Worm (Caenorhabditis elegans): ENCODE results near the gene srsy-1.

srsy-1 gene

DNA sequence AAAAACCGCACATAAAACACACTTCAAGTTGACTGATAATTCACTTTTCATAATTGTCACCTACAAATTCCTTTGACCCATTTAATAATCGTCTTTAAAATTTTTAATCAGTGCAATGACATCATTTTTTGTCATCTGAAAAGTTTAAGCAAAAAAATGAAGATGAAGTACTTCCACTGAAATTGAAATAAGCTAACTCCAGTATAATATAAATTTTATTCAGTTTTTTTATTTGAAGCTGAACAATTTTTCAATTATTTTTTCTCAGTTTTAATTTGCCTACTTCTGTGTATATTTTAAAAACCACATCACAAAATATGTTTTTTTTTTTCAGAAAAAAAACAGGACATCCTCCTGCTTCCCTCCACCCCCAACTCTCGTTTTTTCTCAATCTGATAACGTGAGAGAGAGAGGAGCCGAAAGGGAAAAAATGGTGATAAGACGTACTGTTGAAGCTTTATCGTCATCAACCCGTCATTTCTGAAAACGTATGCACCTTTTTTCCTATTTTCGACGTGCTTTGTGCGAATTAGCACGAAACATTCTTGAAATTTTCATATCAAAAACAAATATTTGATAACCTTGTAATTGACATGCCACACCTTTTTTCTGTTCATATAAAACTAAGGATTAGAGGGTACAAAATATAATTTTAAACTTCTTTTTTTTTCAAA is 11.9 kb upstream of the srsy-1 start, which contains the start of the genes C04G6.11 and mpk-2:
Gene C04G6.11, minus strand, starts transcription at position 51 of the 674 bp plus-strand sequence.
Gene mpk-2, plus strand, starts transcription at position 335 of the 674 bp plus-strand sequence.
- no peak for TF ChIP-seq eor-1 (tag; optimal IDR thresholded peaks at IDR 0.05)
- no peak for TF ChIP-seq nhr-11 (tag; optimal IDR thresholded peaks at IDR 0.05)
- TF ChIP-seq ama-1 (optimal IDR thresholded peaks at IDR 0.05): no peak
- TF ChIP-seq nhr-25 (tag; optimal IDR thresholded peaks at IDR 0.05): no peak
- peak; percentile 33 for TF ChIP-seq jun-1 (tag; optimal IDR thresholded peaks at IDR 0.05)
- TF ChIP-seq nfya-1 (tag; optimal IDR thresholded peaks at IDR 0.05; ENCODE audit: insufficient read depth): no peak
- TF ChIP-seq nhr-23 (tag; optimal IDR thresholded peaks at IDR 0.05): no peak
- TF ChIP-seq pha-4 (tag; optimal IDR thresholded peaks at IDR 0.05): peak; percentile 27
- TF ChIP-seq skn-1 (tag; optimal IDR thresholded peaks at IDR 0.05): no peak
- no peak for TF ChIP-seq lin-39 (tag; optimal IDR thresholded peaks at IDR 0.05)
- no peak for TF ChIP-seq aly-2 (tag; optimal IDR thresholded peaks at IDR 0.05)
- TF ChIP-seq lin-15B (tag; optimal IDR thresholded peaks at IDR 0.05): no peak
- no peak for TF ChIP-seq ceh-82 (tag; optimal IDR thresholded peaks at IDR 0.05)
- TF ChIP-seq pqm-1 (tag; optimal IDR thresholded peaks at IDR 0.05): peak; percentile 42
- no peak for TF ChIP-seq fos-1 (tag; optimal IDR thresholded peaks at IDR 0.05)
- TF ChIP-seq elt-2 (tag; optimal IDR thresholded peaks at IDR 0.05): peak; percentile 99
- no peak for TF ChIP-seq nhr-77 (tag; optimal IDR thresholded peaks at IDR 0.05)
- TF ChIP-seq nhr-76 (tag; optimal IDR thresholded peaks at IDR 0.05): no peak
- no peak for TF ChIP-seq egl-27 (tag; optimal IDR thresholded peaks at IDR 0.05)
- no peak for TF ChIP-seq ztf-11 (tag; optimal IDR thresholded peaks at IDR 0.05)
- TF ChIP-seq fkh-2 (tag; optimal IDR thresholded peaks at IDR 0.05): no peak
- TF ChIP-seq ceh-16 (tag; optimal IDR thresholded peaks at IDR 0.05): no peak

DNA sequence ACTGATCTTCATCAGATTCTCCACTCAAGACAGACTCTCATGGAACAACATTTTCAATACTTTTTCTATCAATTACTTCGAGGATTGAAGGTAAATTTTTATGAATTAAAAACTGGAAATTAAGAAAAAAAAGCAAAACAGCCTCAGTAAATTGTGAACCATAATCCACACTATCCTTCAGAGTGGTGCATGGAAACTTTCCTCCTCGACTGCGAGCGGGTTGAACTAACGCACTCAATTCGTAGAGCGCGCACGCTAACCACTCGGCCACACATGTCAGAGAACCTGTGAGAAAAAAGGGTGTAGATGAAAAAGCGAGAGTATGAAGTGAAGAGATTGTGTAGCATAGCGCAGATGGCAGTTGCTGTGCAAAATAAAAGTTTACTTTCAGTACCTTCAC is 10.8 kb upstream of the srsy-1 start:
- TF ChIP-seq jun-1 (tag; optimal IDR thresholded peaks at IDR 0.05) (peak; percentile 11), elt-3 (tag; optimal IDR thresholded peaks at IDR 0.05) (peak in 1 of 3 experiments; percentile 48), elt-2 (tag; optimal IDR thresholded peaks at IDR 0.05) (peak; percentile 80), nhr-23 (tag; optimal IDR thresholded peaks at IDR 0.05) (peak; percentile 69), nhr-12 (tag; optimal IDR thresholded peaks at IDR 0.05) (no peak), nhr-67 (tag; optimal IDR thresholded peaks at IDR 0.05) (no peak), ama-1 (optimal IDR thresholded peaks at IDR 0.05) (peak; percentile 20), skn-1 (tag; optimal IDR thresholded peaks at IDR 0.05) (no peak), nfya-1 (tag; optimal IDR thresholded peaks at IDR 0.05; ENCODE audit: insufficient read depth) (peak; percentile 78), nhr-43 (tag; optimal IDR thresholded peaks at IDR 0.05; ENCODE audit: poor library complexity, severe bottlenecking) (peak; percentile 87), nhr-25 (tag; optimal IDR thresholded peaks at IDR 0.05) (no peak), pha-4 (tag; optimal IDR thresholded peaks at IDR 0.05) (peak; percentile 78), snpc-4 (tag; optimal IDR thresholded peaks at IDR 0.05) (peak; percentile 21), lin-15B (tag; optimal IDR thresholded peaks at IDR 0.05) (peak; percentile 6), egl-27 (tag; optimal IDR thresholded peaks at IDR 0.05) (peak; percentile 67), fkh-10 (GFP tag; optimal IDR thresholded peaks at IDR 0.05) (no peak), nhr-76 (tag; optimal IDR thresholded peaks at IDR 0.05) (no peak), lin-39 (tag; optimal IDR thresholded peaks at IDR 0.05) (peak; percentile 41), ztf-4 (tag; optimal IDR thresholded peaks at IDR 0.05) (peak; percentile 19), aly-2 (tag; optimal IDR thresholded peaks at IDR 0.05) (peak; percentile 68), zag-1 (tag; optimal IDR thresholded peaks at IDR 0.05) (peak; percentile 4), nhr-77 (tag; optimal IDR thresholded peaks at IDR 0.05) (peak; percentile 34), ceh-82 (tag; optimal IDR thresholded peaks at IDR 0.05) (no peak), tbx-2 (tag; optimal IDR thresholded peaks at IDR 0.05) (peak; percentile 75), hmg-11 (tag; optimal IDR thresholded peaks at IDR 0.05) (peak; percentile 83), lsy-12 (tag; optimal IDR thresholded peaks at IDR 0.05) (peak; percentile 78)

- TF ChIP-seq nhr-237 (tag; optimal IDR thresholded peaks at IDR 0.05) (no peak), elt-1 (tag; optimal IDR thresholded peaks at IDR 0.05) (no peak), mdl-1 (tag; optimal IDR thresholded peaks at IDR 0.05) (no peak), fkh-2 (tag; optimal IDR thresholded peaks at IDR 0.05) (no peak), hmg-11 (tag; optimal IDR thresholded peaks at IDR 0.05) (no peak), pha-4 (tag; optimal IDR thresholded peaks at IDR 0.05) (peak; percentile 38), eor-1 (tag; optimal IDR thresholded peaks at IDR 0.05) (no peak), nhr-11 (tag; optimal IDR thresholded peaks at IDR 0.05) (no peak), elt-2 (tag; optimal IDR thresholded peaks at IDR 0.05) (peak; percentile 80), ceh-9 (tag; optimal IDR thresholded peaks at IDR 0.05) (no peak), ztf-11 (tag; optimal IDR thresholded peaks at IDR 0.05) (no peak), unc-39 (tag; optimal IDR thresholded peaks at IDR 0.05) (no peak), jun-1 (tag; optimal IDR thresholded peaks at IDR 0.05) (peak; percentile 36), pqm-1 (tag; optimal IDR thresholded peaks at IDR 0.05) (peak; percentile 38), nfya-1 (tag; optimal IDR thresholded peaks at IDR 0.05; ENCODE audit: insufficient read depth) (no peak)
Measured at ce11 chrII:5109693-5110092, 6.1 kb upstream of the srsy-1 start, which contains the start of gene F09C12.2. F09C12.2 (plus strand) TSS chrII:5110012.
